Worm (Caenorhabditis elegans) whole organism, L1 larva: ENCODE measurements around the gene T26E4.9.
"Not testable (repeated sequence)": the region's sequence is repeated elsewhere in the genome, so short reads cannot be mapped to it uniquely, and the experiment has no call there.

Source experiments
- aha-1 ChIP-seq: fragments of 150-350 bp; optimal IDR thresholded peaks from 2 replicates; lab custom pipeline; 2014; ENCODE audit warnings: missing biosample characterization, missing genetic modification characterization
- alr-1 ChIP-seq: fragments of 200-800 bp; sonication (Bioruptor generic); optimal IDR thresholded peaks from 2 replicates; lab custom pipeline; 2018; ENCODE audit warnings: borderline replicate concordance, mild to moderate bottlenecking, missing genetic modification characterization, missing compliant biosample characterization
- ama-1 ChIP-seq: fragments of 150-350 bp; optimal IDR thresholded peaks from 2 replicates; lab custom pipeline; 2014
- blmp-1 ChIP-seq: fragments of 150-350 bp; optimal IDR thresholded peaks from 2 replicates; lab custom pipeline; 2014; ENCODE audit warnings: missing biosample characterization, missing genetic modification characterization
- ceh-63 ChIP-seq: fragments of 200-800 bp; sonication (Bioruptor generic); optimal IDR thresholded peaks from 2 replicates; lab custom pipeline; 2018; ENCODE audit warnings: mild to moderate bottlenecking, missing genetic modification characterization, missing compliant biosample characterization
- ceh-82 ChIP-seq, 3 experiments: fragments of 150-350 bp in 1 of 3; sonication (generic microtip) in 2 of 3; optimal IDR thresholded peaks; 2 replicates each; lab custom pipeline; 2014 to 2017; ENCODE audit warnings: missing biosample characterization in 3 of 3, missing genetic modification characterization in 3 of 3
- ceh-88 ChIP-seq: fragments of 200-800 bp; sonication (Bioruptor generic); IDR thresholded peaks from 2 replicates; pipeline ENCODE4 v1.3.6; 2022; ENCODE audit warnings: missing genetic modification characterization, missing compliant biosample characterization
- ces-1 ChIP-seq: fragments of 150-350 bp; optimal IDR thresholded peaks from 2 replicates; lab custom pipeline; 2014; ENCODE audit warnings: missing biosample characterization, missing genetic modification reagents, missing genetic modification characterization
- dsc-1 ChIP-seq: sonication (generic microtip); optimal IDR thresholded peaks from 2 replicates; lab custom pipeline; 2016; ENCODE audit warnings: mild to moderate bottlenecking, missing genetic modification characterization, missing compliant biosample characterization
- efl-1 ChIP-seq, 4 experiments: fragments of 150-350 bp; optimal IDR thresholded peaks in 3 of 4; peaks in 1 of 4; 1 replicate in 1 of 4; 2 replicates in 3 of 4; lab custom pipeline; 2014; ENCODE audit warnings: missing biosample characterization in 2 of 4, missing genetic modification characterization in 2 of 4, missing genetic modification reagents in 2 of 4
- elt-3 ChIP-seq, 6 experiments: fragments of 150-350 bp in 1 of 6; sonication (generic microtip); optimal IDR thresholded peaks; 2 replicates each; lab custom pipeline; 2017 to 2018; ENCODE audit warnings: missing biosample characterization in 6 of 6, missing genetic modification characterization in 6 of 6, inconsistent platforms in 1 of 6
- fkh-10 ChIP-seq: sonication (generic microtip); optimal IDR thresholded peaks from 2 replicates; lab custom pipeline; 2017; ENCODE audit warnings: missing biosample characterization, missing genetic modification reagents, missing genetic modification characterization
- fkh-4 ChIP-seq: sonication (generic microtip); optimal IDR thresholded peaks from 2 replicates; lab custom pipeline; 2016; ENCODE audit warnings: missing compliant biosample characterization, missing genetic modification characterization, borderline replicate concordance
- hlh-4 ChIP-seq: sonication (generic microtip); optimal IDR thresholded peaks from 2 replicates; lab custom pipeline; 2016; ENCODE audit warnings: mild to moderate bottlenecking, missing genetic modification characterization, missing compliant biosample characterization
- hpl-2 ChIP-seq: fragments of 150-350 bp; optimal IDR thresholded peaks from 2 replicates; lab custom pipeline; 2014; ENCODE audit warnings: missing biosample characterization, missing genetic modification reagents, missing genetic modification characterization
- isw-1 ChIP-seq: fragments of 200-800 bp; sonication (Bioruptor generic); IDR thresholded peaks from 2 replicates; pipeline ENCODE4 v1.3.6; 2022; ENCODE audit warnings: missing genetic modification characterization, missing compliant biosample characterization
- lin-14 ChIP-seq: fragments of 200-800 bp; sonication (Bioruptor generic); optimal IDR thresholded peaks from 2 replicates; lab custom pipeline; 2018; ENCODE audit warnings: mild to moderate bottlenecking, missing genetic modification characterization, moderate library complexity, missing compliant biosample characterization
- lin-15B ChIP-seq: fragments of 150-350 bp; sonication (generic microtip); optimal IDR thresholded peaks from 3 replicates; lab custom pipeline; 2014; ENCODE audit warnings: missing biosample characterization, missing genetic modification characterization
- lin-35 ChIP-seq, 2 experiments: fragments of 150-350 bp; optimal IDR thresholded peaks; 2 replicates each; lab custom pipeline; 2014; ENCODE audit warnings: missing biosample characterization in 2 of 2, missing genetic modification characterization in 2 of 2, missing genetic modification reagents in 2 of 2
- lir-3 ChIP-seq: sonication (generic microtip); optimal IDR thresholded peaks from 2 replicates; lab custom pipeline; 2016; ENCODE audit warnings: mild to moderate bottlenecking, missing genetic modification characterization, moderate library complexity, missing compliant biosample characterization; ENCODE audit not compliant: poor library complexity
- mef-2 ChIP-seq: fragments of 150-350 bp; optimal IDR thresholded peaks from 2 replicates; lab custom pipeline; 2014; ENCODE audit warnings: missing biosample characterization, missing genetic modification characterization
- mep-1 ChIP-seq: fragments of 150-350 bp; optimal IDR thresholded peaks from 2 replicates; lab custom pipeline; 2014; ENCODE audit warnings: missing biosample characterization, missing genetic modification characterization
- nhr-19 ChIP-seq: fragments of 200-800 bp; sonication (Bioruptor generic); conservative IDR thresholded peaks from 2 replicates; pipeline ENCODE4 v1.3.6; 2022; ENCODE audit warnings: missing genetic modification characterization, missing compliant biosample characterization
- nhr-20 ChIP-seq: sonication (generic microtip); optimal IDR thresholded peaks from 2 replicates; lab custom pipeline; 2016; ENCODE audit warnings: mild to moderate bottlenecking, missing genetic modification characterization, missing compliant biosample characterization
- nhr-237 ChIP-seq: fragments of 150-350 bp; optimal IDR thresholded peaks from 2 replicates; lab custom pipeline; 2014; ENCODE audit warnings: missing biosample characterization, missing genetic modification characterization
- nhr-28 ChIP-seq: fragments of 150-350 bp; optimal IDR thresholded peaks from 2 replicates; lab custom pipeline; 2014; ENCODE audit warnings: missing biosample characterization, missing genetic modification characterization
- nhr-71 ChIP-seq: sonication (generic microtip); optimal IDR thresholded peaks from 2 replicates; lab custom pipeline; 2016; ENCODE audit warnings: mild to moderate bottlenecking, missing genetic modification characterization, moderate library complexity, missing compliant biosample characterization
- nhr-76 ChIP-seq: sonication (generic microtip); optimal IDR thresholded peaks from 2 replicates; lab custom pipeline; 2017; ENCODE audit warnings: missing biosample characterization, missing genetic modification characterization
- nhr-77 ChIP-seq: fragments of 150-350 bp; optimal IDR thresholded peaks from 2 replicates; lab custom pipeline; 2014; ENCODE audit warnings: missing biosample characterization, missing genetic modification characterization
- nhr-84 ChIP-seq: sonication (generic microtip); optimal IDR thresholded peaks from 2 replicates; lab custom pipeline; 2017; ENCODE audit warnings: missing biosample characterization, missing genetic modification characterization
- nhr-85 ChIP-seq: sonication (generic microtip); peaks from one replicate; lab custom pipeline; 2016; ENCODE audit warnings: missing genetic modification characterization, inconsistent platforms, missing compliant biosample characterization
- skn-1 ChIP-seq: fragments of 150-350 bp; optimal IDR thresholded peaks from 2 replicates; lab custom pipeline; 2014; ENCODE audit warnings: missing biosample characterization, missing genetic modification characterization
- tbx-2 ChIP-seq: sonication (generic microtip); optimal IDR thresholded peaks from 2 replicates; lab custom pipeline; 2016; ENCODE audit warnings: missing genetic modification characterization, missing compliant biosample characterization
- unc-130 ChIP-seq: fragments of 150-350 bp; optimal IDR thresholded peaks from 2 replicates; lab custom pipeline; 2017; ENCODE audit warnings: missing biosample characterization, missing genetic modification characterization, inconsistent platforms
- xbp-1 ChIP-seq: sonication (generic microtip); optimal IDR thresholded peaks from 2 replicates; lab custom pipeline; 2016; ENCODE audit warnings: missing genetic modification characterization, missing compliant biosample characterization
- zip-4 ChIP-seq: fragments of 200-800 bp; sonication (Bioruptor generic); optimal IDR thresholded peaks from 2 replicates; lab custom pipeline; 2018; ENCODE audit warnings: mild to moderate bottlenecking, missing genetic modification characterization, moderate library complexity, missing compliant biosample characterization

T26E4.9 gene

DNA sequence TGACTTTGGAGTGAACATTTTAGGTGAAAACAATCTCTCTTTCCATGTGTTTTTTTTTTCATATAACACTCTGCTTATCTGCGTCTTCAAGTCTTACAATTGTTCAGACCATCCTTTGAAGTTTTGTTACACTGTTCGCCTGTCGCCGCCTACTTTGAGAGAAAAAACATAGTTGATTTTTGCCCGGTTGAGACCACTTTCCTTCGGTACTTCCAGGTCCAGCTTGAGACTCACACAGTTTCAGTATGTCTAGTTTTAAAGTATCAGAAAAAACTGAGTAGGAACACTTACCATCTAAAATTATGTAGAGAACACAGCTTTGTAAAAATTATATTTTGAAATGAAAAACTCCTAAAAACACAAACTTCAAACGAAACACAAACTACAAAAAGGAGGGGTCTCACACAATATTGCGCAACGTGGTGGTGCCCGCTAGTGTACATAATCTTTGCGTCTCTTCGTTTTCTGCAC, 13.5 kb upstream of the T26E4.9 start, which contains the start of the genes fbxa-69 and F54B8.4:
fbxa-69 (minus strand) TSS at position 10 of the 471 bp plus-strand sequence.
F54B8.4 (plus strand) TSS at position 421 of the 471 bp plus-strand sequence.
- no peak for TF ChIP-seq efl-1 (optimal IDR thresholded peaks at IDR 0.05; lab: Kevin White, UChicago)
- peak in 1 of 2 experiments; percentile 92 for TF ChIP-seq efl-1 (GFP tag; optimal IDR thresholded peaks at IDR 0.05 in 1 of 2; lab: Kevin White, UChicago)
- peak; percentile 46 for TF ChIP-seq blmp-1 (tag; lab: Kevin White, UChicago)
- TF ChIP-seq nhr-77 (tag; lab: Kevin White, UChicago) = no peak
- peak; percentile 31 for TF ChIP-seq nhr-85 (tag; lab: Kevin White, UChicago)
- TF ChIP-seq lin-35 (GFP tag; optimal IDR thresholded peaks at IDR 0.05; lab: Kevin White, UChicago) = peak in 1 of 2 experiments; percentile 5
- TF ChIP-seq hpl-2 (GFP tag; lab: Kevin White, UChicago) = no peak
- TF ChIP-seq nhr-76 (tag; lab: Kevin White, UChicago) = no peak

DNA sequence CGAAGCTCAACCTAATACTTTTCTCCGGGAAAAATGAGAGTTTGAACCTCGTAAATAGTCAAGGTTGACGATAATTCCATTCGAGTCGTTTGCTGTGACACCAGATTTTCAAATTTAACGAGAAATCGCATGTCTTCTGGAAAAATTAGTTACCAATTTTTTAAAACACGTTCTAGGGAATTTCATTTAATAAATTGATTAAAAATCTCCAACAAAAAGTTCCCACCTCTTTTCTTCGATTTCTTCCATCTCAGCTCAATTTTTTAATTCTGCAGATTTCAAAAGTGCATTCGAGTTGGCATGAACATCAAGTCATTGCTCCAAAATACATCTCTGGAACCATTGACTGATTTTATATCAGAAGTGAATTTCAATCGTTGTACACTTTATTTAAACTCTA, 9.5 kb upstream of the T26E4.9 start, which contains the start of gene nhr-282:
nhr-282 (plus strand) TSS at position 301 of the 400 bp plus-strand sequence.
- TF ChIP-seq aha-1, skn-1, nhr-84 (tag; lab: Kevin White, UChicago): not testable (repeated sequence)

DNA sequence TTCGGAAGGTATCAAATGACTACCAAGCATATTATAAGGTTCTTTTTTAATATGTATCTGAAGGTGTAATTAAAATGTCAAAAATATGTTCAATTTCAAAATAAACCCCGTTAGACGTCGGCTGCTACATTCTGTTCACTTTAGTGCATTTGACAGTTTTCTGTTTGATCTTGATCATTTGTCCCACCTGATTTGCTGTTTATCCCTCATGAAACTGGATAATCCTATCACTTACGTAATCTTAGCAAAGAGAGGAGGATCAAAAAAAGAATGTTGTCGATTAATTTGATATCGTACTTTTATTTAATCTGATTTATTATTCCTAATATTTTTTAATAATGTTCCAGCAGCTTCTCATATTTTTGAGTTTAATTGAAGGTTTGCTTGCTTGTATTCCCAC, 7.9 kb upstream of the T26E4.9 start, which contains the start of gene F54B8.1:
F54B8.1 (plus strand) TSS at position 301 of the 400 bp plus-strand sequence.
- no peak for TF ChIP-seq nhr-71 (tag; lab: Kevin White, UChicago)
- no peak for TF ChIP-seq fkh-4 (tag; lab: Kevin White, UChicago)

DNA sequence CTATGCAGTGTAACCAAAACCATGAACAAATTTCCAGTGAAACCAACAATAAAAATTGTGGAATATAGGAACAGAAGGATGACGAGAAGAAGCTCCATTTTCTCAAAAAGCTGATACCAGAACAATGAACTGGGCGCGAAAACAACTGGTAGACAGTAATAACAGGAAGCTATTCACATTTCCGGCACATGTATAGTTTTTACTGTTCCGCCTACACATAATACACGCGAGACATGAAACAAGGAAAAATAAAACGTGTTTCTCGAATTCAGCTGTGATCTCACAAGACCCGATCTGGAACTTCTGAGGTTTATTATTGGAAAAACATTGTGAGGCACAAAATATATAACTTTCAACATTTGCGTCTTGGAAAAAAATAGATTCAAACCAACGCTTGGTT, 7.0 kb upstream of the T26E4.9 start, which contains the start of gene srsx-36:
srsx-36 (minus strand) TSS at position 101 of the 400 bp plus-strand sequence.
- TF ChIP-seq fkh-10 (GFP tag; lab: Kevin White, UChicago) = no peak
- TF ChIP-seq unc-130 (tag; lab: Kevin White, UChicago) = no peak
- no peak for TF ChIP-seq ceh-82 (tag; optimal IDR thresholded peaks at IDR 0.05; lab: Kevin White, UChicago)
- TF ChIP-seq nhr-85 (tag; lab: Kevin White, UChicago) = no peak
- TF ChIP-seq nhr-237 = no peak
- no peak for TF ChIP-seq ama-1 (lab: Kevin White, UChicago)
- no peak for TF ChIP-seq ceh-88 (GFP tag; lab: Robert Waterston, UW)

DNA sequence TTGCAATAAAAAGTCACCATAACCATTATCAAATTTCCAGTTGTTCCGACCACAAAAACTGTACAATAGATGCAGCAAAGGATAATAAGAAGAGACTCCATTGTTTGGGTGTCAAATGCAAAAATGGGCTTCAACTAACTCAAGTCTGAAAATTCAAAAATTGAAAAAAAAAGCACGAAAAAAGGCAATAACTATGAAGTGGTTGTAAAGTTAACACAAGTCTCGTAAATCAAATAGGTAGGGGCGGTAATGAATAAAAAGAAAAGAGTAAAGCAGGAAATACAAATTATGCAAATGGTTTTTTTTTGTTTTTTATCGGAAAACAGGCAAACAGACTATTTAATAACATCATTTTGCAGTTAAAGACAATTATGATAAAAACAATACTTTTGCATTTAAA, 4.9 kb upstream of the T26E4.9 start, which contains the start of gene srsx-38:
srsx-38 (minus strand) TSS at position 101 of the 400 bp plus-strand sequence.
- TF ChIP-seq elt-3 (tag; optimal IDR thresholded peaks at IDR 0.05; lab: Kevin White, UChicago); hlh-4 (tag; lab: Kevin White, UChicago); ces-1 (GFP tag; lab: Kevin White, UChicago): not testable (repeated sequence)
- TF ChIP-seq, all 84 proteins: peak for 0; not testable (repeated sequence) for 84

DNA sequence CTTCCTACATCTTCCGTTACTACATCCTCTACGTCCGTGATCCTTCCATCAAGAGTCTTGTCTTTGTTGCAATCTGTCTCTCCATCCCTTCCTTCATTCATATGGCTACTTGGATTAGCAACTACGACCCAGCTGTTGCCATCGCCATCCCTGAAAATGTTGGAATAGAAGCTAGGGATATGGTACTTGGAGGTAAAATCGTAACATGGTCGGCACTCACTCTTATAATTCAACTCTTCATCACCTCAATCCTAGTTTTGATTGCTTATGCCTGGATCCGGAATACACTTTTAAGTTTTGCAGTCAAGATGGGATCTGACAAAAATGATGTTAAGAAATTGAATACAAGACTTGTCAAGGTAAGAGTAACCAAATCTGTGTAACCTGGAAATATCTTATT, 1.2 kb upstream of the T26E4.9 start, which contains the start of gene T26E4.18:
T26E4.18 (minus strand) TSS at position 101 of the 400 bp plus-strand sequence.
- not testable (repeated sequence) for TF ChIP-seq nhr-77 (tag; lab: Kevin White, UChicago); tbx-2; ceh-63

DNA sequence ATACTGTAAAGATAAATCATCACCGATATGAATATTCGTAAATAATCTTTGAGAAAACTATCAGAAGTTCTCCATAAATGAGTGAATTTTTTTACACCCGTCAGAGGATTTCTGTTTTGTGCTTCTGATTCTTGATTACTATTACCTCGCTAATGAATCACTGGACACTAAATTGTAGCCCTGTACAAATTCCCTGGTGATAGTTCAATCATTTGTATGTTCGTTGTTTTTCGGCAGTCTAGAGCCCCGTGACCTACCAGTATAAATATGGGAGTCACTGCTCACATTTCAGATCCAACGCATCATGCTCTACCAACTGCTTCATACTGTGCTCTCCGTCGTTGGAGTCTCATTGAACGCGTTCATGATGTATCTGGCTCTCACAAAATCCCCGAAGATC, 556 bp upstream of the T26E4.9 start, which contains the start of gene srd-27:
srd-27 (plus strand) TSS at position 301 of the 400 bp plus-strand sequence.
- not testable (repeated sequence) for TF ChIP-seq xbp-1 (tag; lab: Kevin White, UChicago); mef-2 (tag; lab: Kevin White, UChicago); nhr-19

DNA sequence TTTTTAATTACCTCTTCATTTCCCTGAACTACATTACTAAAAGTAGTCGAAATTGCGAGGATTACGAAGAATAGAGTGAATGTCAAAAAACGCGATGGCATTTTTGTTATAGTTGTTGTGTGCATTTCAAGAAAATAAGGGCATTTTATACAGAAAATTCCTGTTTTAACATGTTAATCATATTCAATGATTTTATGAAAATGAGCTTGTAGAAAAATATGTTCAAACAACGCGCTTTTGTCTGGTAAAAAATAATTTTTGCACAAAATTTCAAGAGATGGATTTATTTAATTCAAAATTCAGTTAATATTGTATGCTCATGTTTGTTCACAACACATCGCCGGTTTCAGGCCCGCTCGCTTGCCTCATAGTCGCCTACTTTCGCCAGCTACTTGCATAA, 4.4 kb downstream of the T26E4.9 start, which contains the start of gene T26E4.10:
T26E4.10 (minus strand) TSS at position 101 of the 400 bp plus-strand sequence.
- no peak for TF ChIP-seq ceh-88 (GFP tag; lab: Robert Waterston, UW)
- no peak for TF ChIP-seq lir-3
- no peak for TF ChIP-seq dsc-1 (tag; lab: Kevin White, UChicago)
- TF ChIP-seq nhr-237 = no peak
- TF ChIP-seq nhr-28 (tag; lab: Kevin White, UChicago) = no peak
- TF ChIP-seq alr-1 (tag; lab: Kevin White, UChicago) = no peak
- no peak for TF ChIP-seq isw-1
- TF ChIP-seq nhr-20 (tag; lab: Kevin White, UChicago) = no peak
- TF ChIP-seq lin-15B (tag; lab: Kevin White, UChicago) = no peak
- TF ChIP-seq unc-130 (tag; lab: Kevin White, UChicago) = no peak
- TF ChIP-seq zip-4 (GFP tag; lab: Kevin White, UChicago) = no peak
- TF ChIP-seq fkh-10 (GFP tag; lab: Kevin White, UChicago) = no peak
- no peak for TF ChIP-seq fkh-4 (tag; lab: Kevin White, UChicago)
- no peak for TF ChIP-seq mep-1 (tag; lab: Kevin White, UChicago)
- TF ChIP-seq lin-14 (GFP tag; lab: Kevin White, UChicago) = no peak
- TF ChIP-seq elt-3 (tag; optimal IDR thresholded peaks at IDR 0.05; lab: Kevin White, UChicago) = no peak
